Worm (Caenorhabditis elegans): ENCODE data around the gene F35B3.7.

The F35B3.7 gene

DNA sequence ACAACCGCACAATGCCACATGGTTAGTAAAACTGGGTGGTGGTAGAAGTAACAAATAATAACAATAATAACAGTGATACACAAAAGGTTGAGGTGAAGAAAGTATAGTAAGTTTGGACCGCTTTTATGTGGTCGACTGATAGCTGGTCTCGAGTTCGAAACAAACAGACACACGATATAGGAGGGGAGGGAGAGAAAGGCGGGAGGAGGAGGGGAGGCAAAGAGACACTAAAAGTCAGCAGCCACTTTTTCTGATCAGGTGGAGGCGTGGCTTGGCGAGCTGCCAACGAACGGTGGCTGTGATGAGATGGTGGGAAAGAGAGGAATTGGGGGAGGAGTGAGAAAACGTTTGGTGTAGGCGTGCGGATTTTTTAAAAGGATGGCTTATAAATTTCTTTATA lies 15.5 kb upstream of the F35B3.7 start (continued):
- TF ChIP-seq rbr-2 (tag; optimal IDR thresholded peaks at IDR 0.05): no peak
- peak; percentile 89 for TF ChIP-seq hlh-30 (tag; optimal IDR thresholded peaks at IDR 0.05; ENCODE audit: insufficient read depth)
- TF ChIP-seq ceh-20 (GFP tag; IDR thresholded peaks at IDR 0.05): 0 out of 2 replicates have a peak, but pooled peaks have one; percentile 11
- no peak for TF ChIP-seq zag-1 (tag; optimal IDR thresholded peaks at IDR 0.05)
- TF ChIP-seq mdl-1 (tag; optimal IDR thresholded peaks at IDR 0.05): peak in 1 of 2 experiments; percentile 65
- peak; percentile 7 for TF ChIP-seq nhr-11 (tag; optimal IDR thresholded peaks at IDR 0.05)
- peak; percentile 65 for TF ChIP-seq set-16 (GFP tag; IDR thresholded peaks at IDR 0.05)
- TF ChIP-seq pha-4 (GFP tag; IDR thresholded peaks at IDR 0.05): no peak
- TF ChIP-seq pha-4 (tag; optimal IDR thresholded peaks at IDR 0.05): no peak
- TF ChIP-seq jun-1 (tag; optimal IDR thresholded peaks at IDR 0.05): no peak
- no peak for TF ChIP-seq lin-15B (tag; optimal IDR thresholded peaks at IDR 0.05)
- TF ChIP-seq daf-19 (GFP tag; conservative IDR thresholded peaks at IDR 0.05): no peak
- TF ChIP-seq unc-130 (GFP tag; optimal IDR thresholded peaks at IDR 0.05): no peak
- no peak for TF ChIP-seq mes-2 (tag; optimal IDR thresholded peaks at IDR 0.05; ENCODE audit: poor library complexity, severe bottlenecking)
- TF ChIP-seq lin-39 (tag; optimal IDR thresholded peaks at IDR 0.05): no peak
- no peak for TF ChIP-seq lin-13 (GFP tag; optimal IDR thresholded peaks at IDR 0.05)
- peak in 1 of 2 experiments; percentile 7 for TF ChIP-seq lsy-2 (tag; optimal IDR thresholded peaks at IDR 0.05)
- TF ChIP-seq gei-8 (GFP tag; optimal IDR thresholded peaks at IDR 0.05): no peak
- peak; percentile 28 for TF ChIP-seq mxl-3 (GFP tag; optimal IDR thresholded peaks at IDR 0.05)
- no peak for TF ChIP-seq nhr-77 (tag; optimal IDR thresholded peaks at IDR 0.05)
- TF ChIP-seq nhr-76 (tag; optimal IDR thresholded peaks at IDR 0.05): no peak
- TF ChIP-seq F44E2.7 (GFP tag; IDR thresholded peaks at IDR 0.05): no peak
- no peak for TF ChIP-seq ces-1 (GFP tag; optimal IDR thresholded peaks at IDR 0.05)
- no peak for TF ChIP-seq Y48G9A.11 (GFP tag; IDR thresholded peaks at IDR 0.05)
- TF ChIP-seq nhr-102 (tag; optimal IDR thresholded peaks at IDR 0.05): no peak
- no peak for TF ChIP-seq dpl-1 (GFP tag; optimal IDR thresholded peaks at IDR 0.05)

DNA sequence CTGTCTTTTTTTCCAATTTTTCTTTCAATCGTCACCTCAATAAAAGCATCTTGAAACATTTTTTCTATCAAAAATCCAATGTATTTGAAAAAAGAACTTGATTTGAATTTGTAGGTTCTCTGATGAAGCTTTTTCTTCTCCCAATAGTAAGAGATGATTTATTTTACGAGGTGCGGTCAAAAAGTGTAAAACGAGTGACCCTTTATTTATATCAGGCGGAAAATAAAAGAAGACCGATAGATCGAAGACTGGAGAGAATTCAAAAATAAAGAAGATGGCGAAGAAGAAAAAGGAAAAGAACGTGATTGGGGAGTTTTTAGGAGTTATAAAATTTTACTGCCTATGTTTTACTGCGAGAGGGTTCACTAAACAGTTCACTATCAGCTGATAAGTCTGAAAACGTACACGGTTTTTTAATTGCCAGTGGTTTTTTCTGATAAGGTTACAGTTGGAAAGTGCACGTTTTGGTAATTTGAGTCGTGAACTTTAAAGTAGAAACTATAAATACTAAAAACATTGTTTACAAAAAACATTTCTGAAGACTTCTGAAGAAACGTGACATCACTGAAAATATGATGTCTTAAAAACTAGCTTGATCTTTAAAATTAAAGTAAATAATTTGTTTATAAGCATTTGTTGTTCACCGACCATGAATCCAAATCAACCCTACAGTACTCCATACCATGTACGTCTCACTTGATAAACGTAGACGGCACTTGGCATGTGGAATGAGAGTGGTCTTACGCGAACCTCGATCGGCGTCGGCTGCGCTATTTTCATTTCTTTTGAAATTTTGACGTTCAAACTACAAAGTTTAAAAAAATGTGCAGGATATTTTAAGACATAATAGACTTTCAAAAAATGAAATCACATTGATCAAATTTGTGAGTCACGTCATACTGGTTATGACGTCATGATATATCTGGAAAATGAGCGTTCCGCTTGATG lies 13.2 kb upstream of the F35B3.7 start:
- peak; percentile 57 for TF ChIP-seq dmd-6 (GFP tag; IDR thresholded peaks at IDR 0.05)
- TF ChIP-seq php-3 (GFP tag; IDR thresholded peaks at IDR 0.05): peak; percentile 96
- TF ChIP-seq lin-13 (GFP tag; optimal IDR thresholded peaks at IDR 0.05): peak; percentile 26
- TF ChIP-seq gei-8 (GFP tag; optimal IDR thresholded peaks at IDR 0.05): no peak
- peak; percentile 53; the same call in 1 of the 2 replicates for TF ChIP-seq ceh-20 (GFP tag; IDR thresholded peaks at IDR 0.05)
- TF ChIP-seq aha-1 (tag): peak; percentile 10
- peak; percentile 11 for TF ChIP-seq nhr-77 (tag; optimal IDR thresholded peaks at IDR 0.05)
- TF ChIP-seq mdl-1 (tag; optimal IDR thresholded peaks at IDR 0.05): peak; percentile 2 to 40
- TF ChIP-seq pqm-1 (tag; optimal IDR thresholded peaks at IDR 0.05): peak; percentile 47
- TF ChIP-seq hlh-11 (tag; optimal IDR thresholded peaks at IDR 0.05): peak; percentile 36
- peak; percentile 47 for TF ChIP-seq hlh-30 (tag; optimal IDR thresholded peaks at IDR 0.05; ENCODE audit: insufficient read depth)
- TF ChIP-seq daf-16 (GFP tag; optimal IDR thresholded peaks at IDR 0.05): no peak
- peak; percentile 74 for TF ChIP-seq daf-16 (tag; optimal IDR thresholded peaks at IDR 0.05)
- no peak for TF ChIP-seq T26A8.4 (GFP tag; IDR thresholded peaks at IDR 0.05)
- no peak for TF ChIP-seq ceh-28 (tag; optimal IDR thresholded peaks at IDR 0.05)
- no peak for TF ChIP-seq daf-8 (GFP tag; IDR thresholded peaks at IDR 0.05)
- TF ChIP-seq nhr-28 (tag; optimal IDR thresholded peaks at IDR 0.05): peak; percentile 60
- TF ChIP-seq zfp-3 (GFP tag; conservative IDR thresholded peaks at IDR 0.05): peak; percentile 82
- peak; percentile 28 for TF ChIP-seq mes-2 (tag; optimal IDR thresholded peaks at IDR 0.05; ENCODE audit: poor library complexity, severe bottlenecking)
- TF ChIP-seq dve-1 (tag; optimal IDR thresholded peaks at IDR 0.05; ENCODE audit: insufficient read depth): peak; percentile 37

Measured in whole organism, L4 larva.